Fruit fly (Drosophila melanogaster) whole organism, prepupa: Measurements from ENCODE around the gene CG16756.

Source experiments
- CG10631 ChIP-seq: fragments of 200-800 bp; sonication (Bioruptor generic); optimal IDR thresholded peaks from 2 replicates; lab custom pipeline; 2016; ENCODE audit warnings: missing biosample characterization, missing genetic modification characterization
- CG31627 ChIP-seq: fragments of 200-800 bp; sonication (Bioruptor generic); optimal IDR thresholded peaks from 3 replicates; lab custom pipeline; 2016; ENCODE audit warnings: missing biosample characterization, missing genetic modification characterization
- CG4318 ChIP-seq: fragments of 200-800 bp; sonication (Bioruptor generic); optimal IDR thresholded peaks from 3 replicates; lab custom pipeline; 2017; ENCODE audit warnings: missing biosample characterization, mild to moderate bottlenecking, missing genetic modification characterization
- CG6276 ChIP-seq: fragments of 200-800 bp; sonication (Bioruptor generic); optimal IDR thresholded peaks from 2 replicates; lab custom pipeline; 2017; ENCODE audit warnings: missing biosample characterization, mild to moderate bottlenecking, missing genetic modification characterization
- Ets96B ChIP-seq: fragments of 200-800 bp; optimal IDR thresholded peaks from 2 replicates; lab custom pipeline; 2019; ENCODE audit warnings: missing biosample characterization, mild to moderate bottlenecking, missing genetic modification characterization, moderate library complexity
- Lpt ChIP-seq: fragments of 200-800 bp; sonication (Bioruptor generic); optimal IDR thresholded peaks from 3 replicates; lab custom pipeline; 2016; ENCODE audit warnings: missing biosample characterization, missing genetic modification characterization
- OdsH ChIP-seq: fragments of 200-800 bp; sonication (Bioruptor generic); optimal IDR thresholded peaks from 3 replicates; lab custom pipeline; 2016; ENCODE audit warnings: missing biosample characterization, missing genetic modification characterization
- dac ChIP-seq: fragments of 200-800 bp; sonication (Bioruptor generic); optimal IDR thresholded peaks from 2 replicates; lab custom pipeline; 2017; ENCODE audit warnings: missing biosample characterization, mild to moderate bottlenecking, missing genetic modification characterization
- lz ChIP-seq: fragments of 200-800 bp; sonication (Bioruptor generic); optimal IDR thresholded peaks from 3 replicates; lab custom pipeline; 2016; ENCODE audit warnings: missing biosample characterization, missing genetic modification characterization
- spab ChIP-seq: fragments of 200-800 bp; sonication (Bioruptor generic); optimal IDR thresholded peaks from 2 replicates; lab custom pipeline; 2017; ENCODE audit warnings: missing biosample characterization, mild to moderate bottlenecking, missing genetic modification characterization, missing genetic modification reagents

dm6 chrX:5446404-5446803, 19.1 kb downstream of the CG16756 start, which contains the start of gene SPR:
- TF ChIP-seq Lpt (GFP tag; lab: Kevin White, UChicago) (no peak), OdsH (GFP tag; lab: Kevin White, UChicago) (no peak), CG31627 (no peak), CG10631 (GFP tag; lab: Kevin White, UChicago) (no peak), dac (GFP tag; lab: Kevin White, UChicago) (no peak), CG6276 (GFP tag; lab: Kevin White, UChicago) (no peak), CG4318 (GFP tag; lab: Kevin White, UChicago) (no peak), Ets96B (tag; lab: Kevin White, UChicago) (no peak), spab (GFP tag; lab: Kevin White, UChicago) (no peak), lz (no peak)
